Fruit fly (Drosophila melanogaster) whole organism, embryonic: ENCODE data around the gene CG10019.

Source experiments
- Awh ChIP-seq: fragments of 200-800 bp; sonication (Bioruptor generic); IDR thresholded peaks from 2 replicates; pipeline ENCODE4, ENCODE4 v1.3.6; 2022; ENCODE audit warnings: missing biosample characterization, missing genetic modification characterization
- Blimp-1 ChIP-seq: fragments of 200-800 bp; sonication (Bioruptor generic); optimal IDR thresholded peaks from 3 replicates; lab custom pipeline; 2018; ENCODE audit warnings: missing biosample characterization, missing genetic modification characterization, mild to moderate bottlenecking, moderate library complexity, missing genetic modification reagents
- C15 ChIP-seq: fragments of 200-800 bp; sonication (Bioruptor generic); IDR thresholded peaks from 3 replicates; pipeline ENCODE4 v1.3.6; 2022; ENCODE audit warnings: missing biosample characterization, missing genetic modification characterization
- CG12391 ChIP-seq: fragments of 200-800 bp; sonication (Bioruptor generic); optimal IDR thresholded peaks from 3 replicates; lab custom pipeline; 2018; ENCODE audit warnings: missing biosample characterization, mild to moderate bottlenecking, missing genetic modification characterization, moderate library complexity
- CG13894 ChIP-seq: fragments of 200-800 bp; sonication (Bioruptor generic); optimal IDR thresholded peaks from 3 replicates; lab custom pipeline; 2018; ENCODE audit warnings: missing biosample characterization, mild to moderate bottlenecking, missing genetic modification characterization, moderate library complexity
- CG14050 ChIP-seq: fragments of 200-800 bp; sonication (Bioruptor generic); IDR thresholded peaks from 3 replicates; pipeline ENCODE4 v1.3.6; 2022; ENCODE audit warnings: missing biosample characterization, missing genetic modification characterization
- CG15601 ChIP-seq: fragments of 200-800 bp; sonication (Bioruptor generic); optimal IDR thresholded peaks from 3 replicates; lab custom pipeline; 2019; ENCODE audit warnings: missing biosample characterization, mild to moderate bottlenecking, missing genetic modification characterization, moderate library complexity
- CG16779 ChIP-seq: fragments of 200-800 bp; sonication (Bioruptor generic); IDR thresholded peaks from 2 replicates; pipeline ENCODE4 v1.3.6; 2022; ENCODE audit warnings: missing biosample characterization, missing genetic modification characterization
- CG1792 ChIP-seq: fragments of 200-800 bp; sonication (Bioruptor generic); optimal IDR thresholded peaks from 2 replicates; lab custom pipeline; 2016; ENCODE audit warnings: missing biosample characterization, missing genetic modification characterization
- CG18764 ChIP-seq: fragments of 200-800 bp; sonication (Bioruptor generic); optimal IDR thresholded peaks from 3 replicates; lab custom pipeline; 2016; ENCODE audit warnings: missing biosample characterization, missing genetic modification characterization
- CG2889 ChIP-seq: fragments of 200-800 bp; sonication (Bioruptor generic); IDR thresholded peaks from 3 replicates; pipeline ENCODE4 v1.3.6; 2022; ENCODE audit warnings: missing biosample characterization, missing genetic modification characterization
- CG3407 ChIP-seq: fragments of 200-800 bp; sonication (Bioruptor generic); optimal IDR thresholded peaks from 2 replicates; lab custom pipeline; 2018; ENCODE audit warnings: missing biosample characterization, mild to moderate bottlenecking, missing genetic modification characterization
- CG4424 ChIP-seq: fragments of 200-800 bp; sonication (Bioruptor generic); optimal IDR thresholded peaks from 3 replicates; lab custom pipeline; 2016; ENCODE audit warnings: missing biosample characterization, missing genetic modification characterization
- CG4707 ChIP-seq: fragments of 200-800 bp; sonication (Bioruptor generic); optimal IDR thresholded peaks from 2 replicates; lab custom pipeline; 2018; ENCODE audit warnings: missing biosample characterization, mild to moderate bottlenecking, missing genetic modification characterization, moderate library complexity
- CG6654 ChIP-seq: fragments of 200-800 bp; sonication (Bioruptor generic); optimal IDR thresholded peaks from 2 replicates; lab custom pipeline; 2017; ENCODE audit warnings: missing biosample characterization, mild to moderate bottlenecking, missing genetic modification characterization
- CG6765 ChIP-seq: fragments of 200-800 bp; sonication (Bioruptor generic); optimal IDR thresholded peaks from 3 replicates; lab custom pipeline; 2017; ENCODE audit warnings: missing biosample characterization, mild to moderate bottlenecking, missing genetic modification characterization
- CG7745 ChIP-seq: fragments of 200-800 bp; sonication (Bioruptor generic); optimal IDR thresholded peaks from 2 replicates; lab custom pipeline; 2018; ENCODE audit warnings: missing biosample characterization, mild to moderate bottlenecking, missing genetic modification characterization, moderate library complexity
- CG8924 ChIP-seq: fragments of 200-800 bp; optimal IDR thresholded peaks from 3 replicates; lab custom pipeline; 2019; ENCODE audit warnings: missing biosample characterization, mild to moderate bottlenecking, missing genetic modification characterization, moderate library complexity
- D ChIP-seq, 2 experiments: fragments of 200-800 bp in 1 of 2; fragments of >200 bp in 1 of 2; sonication (Bioruptor generic) in 1 of 2; optimal IDR thresholded peaks; 2 replicates in 1 of 2; 3 replicates in 1 of 2; lab custom pipeline; 2017; ENCODE audit warnings: mild to moderate bottlenecking in 1 of 2, missing biosample characterization in 1 of 2, missing genetic modification characterization in 1 of 2, missing genetic modification reagents in 1 of 2
- D19A ChIP-seq: fragments of 200-800 bp; optimal IDR thresholded peaks from 3 replicates; lab custom pipeline; 2019; ENCODE audit warnings: missing biosample characterization, mild to moderate bottlenecking, missing genetic modification characterization, moderate library complexity
- Deaf1 ChIP-seq: fragments of 200-800 bp; optimal IDR thresholded peaks from 3 replicates; lab custom pipeline; 2019; ENCODE audit warnings: missing biosample characterization, mild to moderate bottlenecking, missing genetic modification characterization, moderate library complexity
- Doc2 ChIP-seq: fragments of 200-800 bp; sonication (Bioruptor generic); IDR thresholded peaks from 2 replicates; pipeline ENCODE4 v1.3.6; 2022; ENCODE audit warnings: missing biosample characterization, missing genetic modification characterization
- HLH54F ChIP-seq: fragments of 200-800 bp; sonication (Bioruptor generic); optimal IDR thresholded peaks from 3 replicates; lab custom pipeline; 2016; ENCODE audit warnings: missing biosample characterization, missing genetic modification characterization
- Hmr ChIP-seq: fragments of 200-800 bp; sonication (Bioruptor generic); optimal IDR thresholded peaks from 3 replicates; lab custom pipeline; 2017; ENCODE audit warnings: mild to moderate bottlenecking, missing biosample characterization, missing genetic modification reagents, missing genetic modification characterization
- Meics ChIP-seq: fragments of 200-800 bp; sonication (Bioruptor generic); optimal IDR thresholded peaks from 2 replicates; lab custom pipeline; 2017; ENCODE audit warnings: missing biosample characterization, mild to moderate bottlenecking, missing genetic modification characterization
- NC2α ChIP-seq: fragments of 200-800 bp; sonication (Bioruptor generic); optimal IDR thresholded peaks from 2 replicates; lab custom pipeline; 2016; ENCODE audit warnings: missing biosample characterization, missing genetic modification characterization
- Opbp ChIP-seq: fragments of 200-800 bp; sonication (Bioruptor generic); IDR thresholded peaks from 3 replicates; pipeline ENCODE4 v1.3.6; 2022; ENCODE audit warnings: missing biosample characterization, missing genetic modification characterization; ENCODE audit not compliant: partially characterized antibody
- Rfx ChIP-seq: fragments of 200-800 bp; sonication (Bioruptor generic); IDR thresholded peaks from 2 replicates; pipeline ENCODE4 v1.3.6; 2022; ENCODE audit warnings: missing biosample characterization, missing genetic modification characterization
- Sox102F ChIP-seq: fragments of 200-800 bp; sonication (Bioruptor generic); optimal IDR thresholded peaks from 2 replicates; lab custom pipeline; 2018; ENCODE audit warnings: missing biosample characterization, mild to moderate bottlenecking, missing genetic modification characterization, moderate library complexity
- Vsx1 ChIP-seq: fragments of 200-800 bp; sonication (Bioruptor generic); optimal IDR thresholded peaks from 2 replicates; lab custom pipeline; 2017; ENCODE audit warnings: missing biosample characterization, mild to moderate bottlenecking, missing genetic modification characterization, missing genetic modification reagents
- ap ChIP-seq: fragments of 200-800 bp; sonication (Bioruptor generic); IDR thresholded peaks from 2 replicates; pipeline ENCODE4 v1.3.6; 2022; ENCODE audit warnings: missing biosample characterization, missing genetic modification characterization
- crc ChIP-seq: fragments of 200-800 bp; sonication (Bioruptor generic); optimal IDR thresholded peaks from 2 replicates; lab custom pipeline; 2016; ENCODE audit warnings: missing biosample characterization, missing genetic modification characterization
- dysf ChIP-seq: fragments of 200-800 bp; sonication (Bioruptor generic); IDR thresholded peaks from 3 replicates; pipeline ENCODE4 v1.3.6; 2022; ENCODE audit warnings: missing biosample characterization, missing genetic modification characterization
- ind ChIP-seq: fragments of 200-800 bp; sonication (Bioruptor generic); optimal IDR thresholded peaks from 3 replicates; lab custom pipeline; 2016; ENCODE audit warnings: missing biosample characterization, missing genetic modification characterization
- lbe ChIP-seq: fragments of 200-800 bp; sonication (Bioruptor generic); optimal IDR thresholded peaks from 2 replicates; lab custom pipeline; 2016; ENCODE audit warnings: missing biosample characterization, mild to moderate bottlenecking, missing genetic modification characterization
- mam ChIP-seq: fragments of 200-800 bp; sonication (Bioruptor generic); optimal IDR thresholded peaks from 3 replicates; lab custom pipeline; 2016; ENCODE audit warnings: missing biosample characterization, missing genetic modification characterization
- nerfin-1 ChIP-seq: fragments of 200-800 bp; sonication (Bioruptor generic); optimal IDR thresholded peaks from 3 replicates; lab custom pipeline; 2019; ENCODE audit warnings: missing biosample characterization, mild to moderate bottlenecking, missing genetic modification characterization, moderate library complexity
- peb ChIP-seq: fragments of 200-800 bp; sonication (Bioruptor generic); IDR thresholded peaks from 2 replicates; pipeline ENCODE4 v1.3.6; 2022; ENCODE audit warnings: missing biosample characterization, missing genetic modification characterization
- pzg ChIP-seq: fragments of 200-800 bp; sonication (Bioruptor generic); optimal IDR thresholded peaks from 3 replicates; lab custom pipeline; 2018; ENCODE audit warnings: missing biosample characterization, mild to moderate bottlenecking, missing genetic modification characterization, moderate library complexity
- rib ChIP-seq: fragments of 200-800 bp; sonication (Bioruptor generic); IDR thresholded peaks from 2 replicates; pipeline ENCODE4 v1.3.6; 2022; ENCODE audit warnings: missing biosample characterization, missing genetic modification characterization
- run ChIP-seq: fragments of 200-800 bp; sonication (Bioruptor generic); optimal IDR thresholded peaks from 3 replicates; lab custom pipeline; 2018; ENCODE audit warnings: missing biosample characterization, mild to moderate bottlenecking, missing genetic modification characterization
- salm ChIP-seq: fragments of 200-800 bp; sonication (Bioruptor generic); optimal IDR thresholded peaks from 2 replicates; lab custom pipeline; 2018; ENCODE audit warnings: missing biosample characterization, mild to moderate bottlenecking, missing genetic modification characterization
- sc ChIP-seq, 3 experiments: fragments of >200 bp in 2 of 3; fragments of 200-800 bp in 1 of 3; sonication (Bioruptor generic) in 1 of 3; optimal IDR thresholded peaks; 2 replicates in 2 of 3; 3 replicates in 1 of 3; lab custom pipeline; 2017; ENCODE audit warnings: mild to moderate bottlenecking in 1 of 3, missing biosample characterization in 1 of 3, missing genetic modification characterization in 1 of 3, missing genetic modification reagents in 1 of 3
- tgo ChIP-seq: fragments of 200-800 bp; sonication (Bioruptor generic); IDR thresholded peaks from 3 replicates; pipeline ENCODE4 v1.3.6; 2022; ENCODE audit warnings: missing biosample characterization, missing genetic modification characterization
- toy ChIP-seq: fragments of 200-800 bp; sonication (Bioruptor generic); IDR thresholded peaks from 2 replicates; pipeline ENCODE4 v1.3.6; 2022; ENCODE audit warnings: missing biosample characterization, missing genetic modification characterization
- ttk ChIP-seq: fragments of 200-800 bp; sonication (Bioruptor generic); IDR thresholded peaks from 2 replicates; pipeline ENCODE4 v2.1.2; 2022; ENCODE audit warnings: missing biosample characterization, missing genetic modification characterization
- z ChIP-seq: fragments of 200-800 bp; sonication (Bioruptor generic); IDR thresholded peaks from 3 replicates; pipeline ENCODE4 v1.3.6; 2022; ENCODE audit warnings: missing biosample characterization, missing genetic modification characterization
- zf30C ChIP-seq: fragments of 200-800 bp; sonication (Bioruptor generic); optimal IDR thresholded peaks from 3 replicates; lab custom pipeline; 2018; ENCODE audit warnings: missing biosample characterization, mild to moderate bottlenecking, missing genetic modification characterization
- zfh2 ChIP-seq: fragments of 200-800 bp; sonication (Bioruptor generic); optimal IDR thresholded peaks from 2 replicates; lab custom pipeline; 2016; ENCODE audit warnings: missing biosample characterization, missing genetic modification characterization

Gene CG10019

dm6 chr2L:3769718-3770461, 39.6 kb downstream of the CG10019 start (continued):
- TF ChIP-seq zf30C (GFP tag; lab: Kevin White, UChicago) (peak; percentile 70), Deaf1 (tag; lab: Kevin White, UChicago) (peak; percentile 3), tgo (GFP tag; lab: Robert Waterston, UW) (peak; percentile 46; the same call in 2 of the 3 replicates), sc (optimal IDR thresholded peaks at IDR 0.05; lab: Kevin White, UChicago) (no peak), sc (GFP tag; optimal IDR thresholded peaks at IDR 0.05; lab: Kevin White, UChicago) (peak; percentile 38), salm (tag; lab: Kevin White, UChicago) (peak; percentile 59), z (no peak), lbe (peak; percentile 23), CG7745 (tag; lab: Kevin White, UChicago) (no peak), Opbp (GFP tag; lab: Robert Waterston, UW) (no peak), ap (GFP tag; lab: Robert Waterston, UW) (no peak), D (optimal IDR thresholded peaks at IDR 0.05; lab: Kevin White, UChicago) (no peak), D (GFP tag; optimal IDR thresholded peaks at IDR 0.05; lab: Kevin White, UChicago) (peak; percentile 56), zfh2 (GFP tag; lab: Kevin White, UChicago) (no peak), CG4424 (GFP tag; lab: Kevin White, UChicago) (peak; percentile 72), nerfin-1 (tag; lab: Kevin White, UChicago) (peak; percentile 47), Sox102F (GFP tag; lab: Kevin White, UChicago) (peak; percentile 79), run (tag; lab: Kevin White, UChicago) (peak; percentile 24), Meics (GFP tag; lab: Kevin White, UChicago) (peak; percentile 11), pzg (GFP tag; lab: Kevin White, UChicago) (no peak), Doc2 (GFP tag; lab: Robert Waterston, UW) (no peak), CG6765 (GFP tag; lab: Kevin White, UChicago) (no peak), CG14050 (GFP tag; lab: Robert Waterston, UW) (no peak), D19A (tag; lab: Kevin White, UChicago) (peak; percentile 69), CG12391 (tag; lab: Kevin White, UChicago) (peak; percentile 77), dysf (GFP tag; lab: Robert Waterston, UW) (0 out of 3 replicates have a peak, but pooled peaks have one; percentile 46), rib (GFP tag; lab: Robert Waterston, UW) (no peak), Vsx1 (GFP tag; lab: Kevin White, UChicago) (peak; percentile 22), peb (GFP tag; lab: Robert Waterston, UW) (0 out of 2 replicates have a peak, but pooled peaks have one; percentile 15), CG1792 (no peak), Blimp-1 (GFP tag; lab: Kevin White, UChicago) (peak; percentile 78), CG15601 (tag; lab: Kevin White, UChicago) (peak; percentile 70), CG16779 (GFP tag; lab: Robert Waterston, UW) (no peak), CG4707 (GFP tag; lab: Kevin White, UChicago) (no peak), crc (GFP tag; lab: Kevin White, UChicago) (no peak), CG3407 (peak; percentile 46), Rfx (GFP tag; lab: Robert Waterston, UW) (no peak), NC2α (no peak), ttk (GFP tag; lab: Robert Waterston, UW) (no peak), C15 (GFP tag; lab: Robert Waterston, UW) (no peak), CG2889 (GFP tag; lab: Robert Waterston, UW) (no peak), CG18764 (GFP tag; lab: Kevin White, UChicago) (no peak), CG6654 (GFP tag; lab: Kevin White, UChicago) (no peak), mam (no peak), HLH54F (no peak), ind (GFP tag; lab: Kevin White, UChicago) (no peak), CG8924 (tag; lab: Kevin White, UChicago) (peak; percentile 80), Awh (GFP tag; lab: Robert Waterston, UW) (no peak), CG13894 (tag; lab: Kevin White, UChicago) (no peak), toy (GFP tag; lab: Robert Waterston, UW) (no peak), Hmr (GFP tag; lab: Kevin White, UChicago) (peak; percentile 2)
